Worm (Caenorhabditis elegans) whole organism, L4 larva: ENCODE measurements around the gene nhl-3.

Experiments
- F37D6.2 ChIP-seq: sonication (generic microtip); optimal IDR thresholded peaks from 2 replicates; lab custom pipeline; 2016; ENCODE audit warnings: mild to moderate bottlenecking, missing genetic modification characterization, missing compliant biosample characterization
- F44E2.7 ChIP-seq: fragments of 200-800 bp; sonication (Bioruptor generic); IDR thresholded peaks from 2 replicates; pipeline ENCODE4 v2.1.2; 2022; ENCODE audit warnings: missing genetic modification characterization, missing compliant biosample characterization
- R02D3.7 ChIP-seq: fragments of 150-350 bp; sonication (generic microtip); optimal IDR thresholded peaks from 3 replicates; lab custom pipeline; 2014; ENCODE audit warnings: missing biosample characterization, missing genetic modification characterization
- Y75B8A.6 ChIP-seq: fragments of 200-800 bp; sonication (Bioruptor generic); IDR thresholded peaks from 2 replicates; pipeline ENCODE4 v1.3.6; 2022; ENCODE audit warnings: missing genetic modification reagents, missing genetic modification characterization, missing compliant biosample characterization
- aha-1 ChIP-seq: fragments of 150-350 bp; peaks from one replicate; lab custom pipeline; 2014; ENCODE audit warnings: missing biosample characterization, missing genetic modification characterization
- aly-2 ChIP-seq: sonication (generic microtip); optimal IDR thresholded peaks from 2 replicates; lab custom pipeline; 2018; ENCODE audit warnings: missing biosample characterization, missing genetic modification characterization
- ceh-20 ChIP-seq: fragments of 200-800 bp; sonication (Bioruptor generic); IDR thresholded peaks from 2 replicates; pipeline ENCODE4 v1.3.6; 2022; ENCODE audit warnings: missing genetic modification reagents, missing genetic modification characterization, missing compliant biosample characterization
- ceh-82 ChIP-seq: sonication (generic microtip); optimal IDR thresholded peaks from 2 replicates; lab custom pipeline; 2017; ENCODE audit warnings: missing biosample characterization, missing genetic modification characterization
- daf-8 ChIP-seq: fragments of 200-800 bp; sonication (Bioruptor generic); IDR thresholded peaks from 2 replicates; pipeline ENCODE4 v1.3.6; 2022; ENCODE audit warnings: missing genetic modification characterization, missing compliant biosample characterization
- dpl-1 ChIP-seq: fragments of 150-350 bp; optimal IDR thresholded peaks from 2 replicates; lab custom pipeline; 2014; ENCODE audit warnings: missing biosample characterization, missing genetic modification reagents, missing genetic modification characterization
- duxl-1 ChIP-seq: sonication (generic microtip); optimal IDR thresholded peaks from 2 replicates; lab custom pipeline; 2016; ENCODE audit warnings: mild to moderate bottlenecking, missing genetic modification characterization, moderate library complexity, missing compliant biosample characterization; ENCODE audit not compliant: poor library complexity
- egl-27 ChIP-seq: sonication (generic microtip); optimal IDR thresholded peaks from 3 replicates; lab custom pipeline; 2017; ENCODE audit warnings: missing biosample characterization, missing genetic modification reagents, missing genetic modification characterization
- gei-8 ChIP-seq: fragments of 200-800 bp; sonication (Bioruptor generic); optimal IDR thresholded peaks from 2 replicates; lab custom pipeline; 2018; ENCODE audit warnings: mild to moderate bottlenecking, missing genetic modification characterization, missing compliant biosample characterization
- hif-1 ChIP-seq, 2 experiments: sonication (generic microtip); optimal IDR thresholded peaks; 2 replicates each; lab custom pipeline; 2016 to 2017; ENCODE audit warnings: missing compliant biosample characterization in 2 of 2, missing genetic modification characterization in 2 of 2, missing genetic modification reagents in 2 of 2, missing genotype in 2 of 2, mild to moderate bottlenecking in 1 of 2
- hlh-11 ChIP-seq: fragments of 200-800 bp; sonication (Bioruptor generic); optimal IDR thresholded peaks from 2 replicates; lab custom pipeline; 2018; ENCODE audit warnings: mild to moderate bottlenecking, missing genetic modification characterization, missing compliant biosample characterization
- jun-1 ChIP-seq: fragments of 150-350 bp; optimal IDR thresholded peaks from 2 replicates; lab custom pipeline; 2014; ENCODE audit warnings: missing biosample characterization, missing genetic modification reagents, missing genetic modification characterization
- lim-7 ChIP-seq: fragments of 200-800 bp; sonication (Bioruptor generic); IDR thresholded peaks from 2 replicates; pipeline ENCODE4 v1.3.6; 2022; ENCODE audit warnings: missing genetic modification characterization, missing compliant biosample characterization
- lin-13 ChIP-seq: fragments of 150-350 bp; optimal IDR thresholded peaks from 2 replicates; lab custom pipeline; 2014; ENCODE audit warnings: missing biosample characterization, missing genetic modification reagents, missing genetic modification characterization
- lin-39 ChIP-seq: fragments of 150-350 bp; optimal IDR thresholded peaks from 2 replicates; lab custom pipeline; 2014; ENCODE audit warnings: missing biosample characterization, missing genetic modification reagents, missing genetic modification characterization
- lir-3 ChIP-seq: sonication (generic microtip); optimal IDR thresholded peaks from 2 replicates; lab custom pipeline; 2016; ENCODE audit warnings: mild to moderate bottlenecking, missing genetic modification characterization, missing compliant biosample characterization
- mdt-29 ChIP-seq: fragments of 200-800 bp; sonication (Bioruptor generic); IDR thresholded peaks from 2 replicates; pipeline ENCODE4 v1.3.6; 2022; ENCODE audit warnings: missing genetic modification reagents, missing genetic modification characterization, missing compliant biosample characterization
- mep-1 ChIP-seq: fragments of 150-350 bp; sonication (generic microtip); optimal IDR thresholded peaks from 3 replicates; lab custom pipeline; 2014; ENCODE audit warnings: missing biosample characterization, missing genetic modification characterization
- mxl-2 ChIP-seq: fragments of 200-800 bp; sonication (Bioruptor generic); conservative IDR thresholded peaks from 2 replicates; pipeline ENCODE4 v1.3.6; 2022; ENCODE audit warnings: missing genetic modification reagents, missing genetic modification characterization, missing compliant biosample characterization
- nhr-42 ChIP-seq: fragments of 200-800 bp; sonication (Bioruptor generic); IDR thresholded peaks from 2 replicates; pipeline ENCODE4 v1.3.6; 2022; ENCODE audit warnings: missing genetic modification characterization, missing compliant biosample characterization
- nhr-6 ChIP-seq: fragments of 150-350 bp; optimal IDR thresholded peaks from 2 replicates; lab custom pipeline; 2014; ENCODE audit warnings: missing biosample characterization, missing genetic modification characterization
- nhr-77 ChIP-seq: fragments of 150-350 bp; optimal IDR thresholded peaks from 2 replicates; lab custom pipeline; 2014; ENCODE audit warnings: missing biosample characterization, missing genetic modification characterization
- pqm-1 ChIP-seq: sonication (generic microtip); optimal IDR thresholded peaks from 2 replicates; lab custom pipeline; 2017; ENCODE audit warnings: missing biosample characterization, missing genetic modification characterization
- rbr-2 ChIP-seq: sonication (generic microtip); optimal IDR thresholded peaks from 2 replicates; lab custom pipeline; 2016; ENCODE audit warnings: missing genotype, missing genetic modification characterization, missing compliant biosample characterization
- set-16 ChIP-seq: fragments of 200-800 bp; sonication (Bioruptor generic); IDR thresholded peaks from 2 replicates; pipeline ENCODE4 v1.3.6; 2022; ENCODE audit warnings: missing genetic modification reagents, missing genetic modification characterization, missing compliant biosample characterization
- spr-3 ChIP-seq: fragments of 200-800 bp; sonication (Bioruptor generic); optimal IDR thresholded peaks from 2 replicates; lab custom pipeline; 2018; ENCODE audit warnings: mild to moderate bottlenecking, missing genetic modification characterization, missing compliant biosample characterization
- tag-97 ChIP-seq: fragments of 200-800 bp; sonication (Bioruptor generic); IDR thresholded peaks from 2 replicates; pipeline ENCODE4 v1.3.6; 2022; ENCODE audit warnings: missing genetic modification characterization, missing compliant biosample characterization
- unc-62 ChIP-seq, 3 experiments: fragments of 150-350 bp in 1 of 3; sonication (generic microtip); optimal IDR thresholded peaks in 2 of 3; peaks in 1 of 3; 1 replicate in 1 of 3; 2 replicates in 2 of 3; lab custom pipeline; 2014 to 2017; ENCODE audit warnings: missing biosample characterization in 3 of 3, missing genetic modification characterization in 3 of 3, missing genetic modification reagents in 3 of 3, missing genotype in 1 of 3
- zip-2 ChIP-seq: fragments of 150-350 bp; optimal IDR thresholded peaks from 2 replicates; lab custom pipeline; 2014; ENCODE audit warnings: missing biosample characterization, missing genetic modification characterization

nhl-3 gene

DNA sequence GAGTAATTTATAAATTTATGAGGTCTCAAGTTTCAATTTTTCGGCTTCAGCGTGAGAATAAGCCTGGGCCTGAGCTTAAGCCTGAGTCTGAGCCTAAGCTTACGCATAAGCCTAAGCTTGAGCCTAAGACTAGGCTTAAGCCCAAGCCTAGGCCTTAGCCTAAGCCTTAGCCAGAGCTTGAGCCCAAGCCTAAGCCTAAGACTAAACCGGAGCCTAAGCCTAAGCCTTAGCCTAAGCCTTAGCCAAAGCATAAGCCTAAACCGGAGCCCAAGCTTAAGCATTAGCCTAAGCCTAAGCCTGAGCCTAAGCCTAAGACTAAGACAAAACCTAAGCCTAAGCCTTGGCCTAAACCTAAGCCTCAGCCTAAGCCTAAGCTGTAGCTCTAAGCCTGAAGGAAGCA is 41.8 kb upstream of the nhl-3 start:
- TF ChIP-seq hif-1 (tag; optimal IDR thresholded peaks at IDR 0.05; lab: Kevin White, UChicago), result no peak
- no peak for TF ChIP-seq nhr-6 (tag; lab: Kevin White, UChicago)
- no peak for TF ChIP-seq gei-8

DNA sequence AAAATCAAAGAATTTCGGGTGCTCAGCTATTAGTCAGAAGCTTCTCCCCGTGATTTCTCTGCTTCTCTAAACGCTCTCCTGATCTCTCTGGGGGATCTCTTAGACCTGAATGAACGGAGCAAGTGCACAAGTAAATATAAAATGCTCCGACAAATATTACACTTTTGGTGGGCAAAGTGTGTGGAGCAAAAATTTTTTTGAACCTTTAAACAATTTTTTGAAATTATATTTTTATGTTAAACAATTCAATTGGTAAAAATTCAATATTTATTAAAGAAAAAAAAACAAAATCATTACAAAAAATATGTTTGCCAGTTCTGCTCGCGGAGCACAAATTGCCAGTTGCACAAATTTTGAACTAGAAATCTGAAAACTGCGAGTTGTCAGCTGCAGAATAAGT is 37.5 kb upstream of the nhl-3 start, which contains the start of gene K07E8.6:
K07E8.6 (minus strand) TSS at position 101 of the 400 bp plus-strand sequence.
- TF ChIP-seq jun-1 (tag; lab: Kevin White, UChicago) (no peak), zip-2 (tag; lab: Kevin White, UChicago) (no peak), tag-97 (no peak), mdt-29 (GFP tag; lab: Robert Waterston, UW) (no peak), mxl-2 (GFP tag; lab: Robert Waterston, UW) (no peak), lin-39 (tag; lab: Kevin White, UChicago) (no peak), daf-8 (GFP tag; lab: Robert Waterston, UW) (no peak), aly-2 (tag; lab: Kevin White, UChicago) (no peak), mep-1 (tag; lab: Kevin White, UChicago) (no peak), ceh-20 (GFP tag; lab: Robert Waterston, UW) (no peak), pqm-1 (tag; lab: Kevin White, UChicago) (no peak), dpl-1 (no peak), hlh-11 (tag; lab: Kevin White, UChicago) (no peak), duxl-1 (tag; lab: Kevin White, UChicago) (no peak), nhr-77 (tag; lab: Kevin White, UChicago) (no peak), lin-13 (GFP tag; lab: Kevin White, UChicago) (no peak), F37D6.2 (no peak)

DNA sequence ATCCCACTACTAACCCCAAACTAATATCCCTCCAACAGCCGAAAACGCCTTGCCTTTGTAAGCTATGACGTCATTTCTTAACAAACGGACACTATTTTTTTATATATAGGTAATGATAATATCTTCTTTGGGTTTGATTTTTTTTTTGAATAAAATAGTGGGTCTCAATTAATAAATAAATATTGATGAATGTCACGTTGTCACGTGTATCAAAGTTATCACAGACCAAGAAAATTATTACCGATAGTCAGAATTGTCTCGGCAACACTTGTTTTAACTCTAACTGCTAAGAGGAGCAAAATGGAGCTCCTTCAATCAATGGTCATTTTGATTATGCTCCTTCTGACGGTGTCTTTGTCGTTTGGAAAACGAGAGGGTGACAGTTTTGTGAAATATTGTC is 32.1 kb upstream of the nhl-3 start, which contains the start of gene T04B8.1:
T04B8.1 (plus strand) TSS at position 301 of the 400 bp plus-strand sequence.
- TF ChIP-seq aha-1 (tag; lab: Kevin White, UChicago), result peak; percentile 29
- no peak for TF ChIP-seq R02D3.7 (tag; lab: Kevin White, UChicago)

DNA sequence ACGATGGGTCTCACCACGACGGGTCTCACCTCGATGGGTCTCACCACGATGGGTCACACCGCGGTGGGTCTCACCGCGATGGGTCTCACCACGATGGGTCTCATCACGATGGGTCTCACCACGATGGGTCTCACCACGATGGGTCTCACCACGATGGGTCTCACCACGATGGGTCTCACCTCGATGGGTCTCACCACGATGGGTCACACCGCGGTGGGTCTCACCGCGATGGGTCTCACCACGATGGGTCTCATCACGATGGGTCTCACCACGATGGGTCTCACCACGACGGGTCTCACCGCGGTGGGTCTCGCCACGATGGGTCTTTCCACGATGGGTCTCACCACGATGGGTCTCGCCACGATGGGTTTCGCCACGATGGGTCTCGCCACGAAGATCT is 31.2 kb upstream of the nhl-3 start:
- peak; percentile 81 for TF ChIP-seq set-16 (GFP tag; lab: Robert Waterston, UW)

DNA sequence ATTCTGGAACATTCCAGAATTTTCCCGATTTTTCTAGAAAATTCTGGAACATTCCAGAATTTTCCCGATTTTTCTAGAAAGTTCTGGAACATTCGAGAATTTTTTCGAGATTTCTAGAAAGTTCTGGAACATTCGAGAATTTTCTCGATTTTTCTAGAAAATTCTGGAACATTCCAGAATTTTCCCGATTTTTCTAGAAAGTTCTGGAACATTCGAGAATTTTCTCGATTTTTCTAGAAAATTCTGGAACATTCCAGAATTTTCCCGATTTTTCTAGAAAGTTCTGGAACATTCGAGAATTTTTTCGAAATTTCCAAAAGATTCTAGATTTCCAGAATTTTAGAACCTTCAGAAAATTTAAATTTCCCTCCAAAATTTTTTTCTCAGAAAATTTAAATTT is 30.6 kb upstream of the nhl-3 start:
- peak; percentile 48; the same call in 1 of the 2 replicates for TF ChIP-seq lim-7 (GFP tag; lab: Robert Waterston, UW)

DNA sequence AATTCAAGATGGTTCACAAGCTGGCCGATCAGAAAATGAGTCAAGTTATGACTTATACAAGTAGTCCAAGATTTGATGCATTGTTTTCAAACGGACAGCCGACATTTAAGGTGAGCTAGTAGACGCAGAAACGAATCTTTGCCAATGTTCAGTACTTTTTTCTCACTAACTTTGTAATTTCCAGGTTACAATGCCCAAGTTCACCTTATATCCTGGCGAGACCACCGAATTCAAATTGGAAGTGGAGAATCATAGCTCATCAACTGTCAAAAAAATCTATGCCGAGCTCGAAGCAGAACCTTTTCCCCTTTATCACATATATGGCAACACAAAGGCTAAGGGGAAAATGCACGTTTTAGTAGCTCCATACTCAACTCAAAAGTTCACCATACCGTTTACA is 26.0 kb upstream of the nhl-3 start:
- TF ChIP-seq F44E2.7 (GFP tag; lab: Robert Waterston, UW), result no peak
- peak in 1 of 2 experiments; percentile 95 for TF ChIP-seq unc-62 (GFP tag; optimal IDR thresholded peaks at IDR 0.05 in 1 of 2; lab: Kevin White, UChicago)
- TF ChIP-seq unc-62 (tag; optimal IDR thresholded peaks at IDR 0.05; lab: Kevin White, UChicago), result no peak

DNA sequence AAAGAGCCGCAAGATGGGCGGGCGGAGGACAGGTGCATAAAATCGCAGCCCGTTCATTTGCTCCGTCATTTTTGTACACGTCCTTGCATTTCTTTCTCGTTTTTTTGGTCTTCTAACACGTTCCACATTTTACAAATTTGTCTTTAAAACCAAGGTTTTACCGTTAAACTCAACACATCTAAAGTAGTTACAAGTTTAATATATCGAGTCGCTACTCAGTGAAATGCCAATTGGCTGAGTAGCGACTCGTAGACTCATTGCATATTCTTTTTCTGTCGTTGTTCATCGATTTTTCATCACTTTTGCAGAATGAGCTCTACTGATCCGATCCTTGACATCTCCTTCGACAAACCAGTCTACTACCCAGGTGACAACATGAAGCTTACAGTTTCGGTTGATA is 25.3 kb upstream of the nhl-3 start, which contains the start of gene arrd-1:
arrd-1 (plus strand) TSS at position 301 of the 400 bp plus-strand sequence.
- TF ChIP-seq egl-27, result no peak
- no peak for TF ChIP-seq spr-3 (GFP tag; lab: Kevin White, UChicago)
- no peak for TF ChIP-seq ceh-82
- TF ChIP-seq Y75B8A.6 (GFP tag; lab: Robert Waterston, UW), result no peak
- TF ChIP-seq zip-2 (tag; lab: Kevin White, UChicago), result no peak
- no peak for TF ChIP-seq nhr-42 (GFP tag; lab: Robert Waterston, UW)
- no peak for TF ChIP-seq rbr-2 (tag; lab: Kevin White, UChicago)
- no peak for TF ChIP-seq lir-3
- TF ChIP-seq pqm-1 (tag; lab: Kevin White, UChicago), result no peak
- TF ChIP-seq, all 104 proteins: peak for 0
